Fruit fly (Drosophila melanogaster): ENCODE results near the gene PTPMT1.

PTPMT1 gene

DNA sequence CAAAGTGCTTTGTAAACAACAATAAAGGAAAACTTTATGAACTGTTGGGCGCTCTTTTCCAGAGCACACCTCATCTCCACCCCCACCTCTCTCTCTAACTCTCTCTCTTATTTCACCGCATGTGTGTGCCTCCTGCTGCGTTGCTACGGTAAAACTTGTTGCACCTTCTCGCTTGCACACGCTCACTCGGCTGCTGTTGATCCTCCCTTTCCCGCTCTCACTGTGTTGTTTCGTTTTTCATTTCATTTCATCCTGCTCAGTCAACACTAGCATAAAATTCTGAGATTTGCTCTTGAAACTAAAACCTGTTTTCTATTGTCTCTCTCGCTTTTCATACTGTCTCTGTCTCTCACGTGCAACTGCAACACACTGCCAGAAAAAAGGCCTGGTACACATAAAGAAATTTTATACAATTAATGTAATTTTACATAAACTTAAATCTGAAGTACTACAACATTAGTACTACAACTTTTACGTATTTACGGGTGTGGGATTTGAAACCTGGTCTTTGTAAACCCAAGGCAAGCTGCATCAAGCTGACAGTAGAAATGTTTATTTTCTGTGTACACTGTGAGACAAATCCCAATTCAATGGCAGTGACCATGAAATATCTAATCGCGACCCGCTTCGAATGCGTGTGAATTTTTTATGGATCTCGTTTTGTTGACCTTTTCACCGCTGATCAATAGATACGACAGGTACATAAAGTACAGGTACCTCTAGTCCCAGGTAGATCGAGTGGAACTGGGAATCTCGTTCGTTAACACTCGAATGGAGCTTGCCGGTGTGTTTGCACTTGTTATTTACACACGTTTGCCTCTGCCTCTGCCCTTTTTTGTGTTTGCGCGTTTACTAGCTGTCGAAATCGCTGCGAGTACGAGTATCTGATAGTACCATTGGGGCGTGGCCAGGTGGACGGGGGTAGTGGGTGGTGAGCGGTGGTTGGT lies 24.6 kb downstream of the PTPMT1 start:
- no peak for TF ChIP-seq CG9876 (GFP tag; optimal IDR thresholded peaks at IDR 0.05)
- peak; percentile 72 for TF ChIP-seq CG12155 (GFP tag; optimal IDR thresholded peaks at IDR 0.05)
- TF ChIP-seq amos (GFP tag; IDR thresholded peaks at IDR 0.05; ENCODE audit: partially characterized antibody): no peak
- TF ChIP-seq CG14710 (tag; optimal IDR thresholded peaks at IDR 0.05): peak; percentile 96
- TF ChIP-seq CG10462 (GFP tag; optimal IDR thresholded peaks at IDR 0.05): peak; percentile 84
- TF ChIP-seq slbo (GFP tag; IDR thresholded peaks at IDR 0.05): peak; percentile 33; the same call in 1 of the 2 replicates
- peak; percentile 97 for TF ChIP-seq CG8388 (GFP tag; optimal IDR thresholded peaks at IDR 0.05)
- TF ChIP-seq HmgZ (tag; optimal IDR thresholded peaks at IDR 0.05): peak; percentile 72
- peak; percentile 52 for TF ChIP-seq CG18011 (GFP tag; optimal IDR thresholded peaks at IDR 0.05)
- peak; percentile 58 for TF ChIP-seq vfl (GFP tag; optimal IDR thresholded peaks at IDR 0.05)
- peak; percentile 80 for TF ChIP-seq ind (GFP tag; optimal IDR thresholded peaks at IDR 0.05)
- TF ChIP-seq cg (GFP tag; optimal IDR thresholded peaks at IDR 0.05): peak; percentile 36
- peak; percentile 44 to 72 for TF ChIP-seq Trl (optimal IDR thresholded peaks at IDR 0.05)
- TF ChIP-seq Trl (GFP tag; optimal IDR thresholded peaks at IDR 0.05): peak; percentile 66
- peak; percentile 30; the same call in 1 of the 2 replicates for TF ChIP-seq CG4360 (GFP tag; IDR thresholded peaks at IDR 0.05)
- TF ChIP-seq E2f1 (GFP tag; IDR thresholded peaks at IDR 0.05): peak; percentile 78
- TF ChIP-seq Dad (GFP tag; optimal IDR thresholded peaks at IDR 0.05): peak; percentile 36
- TF ChIP-seq nmo (GFP tag; optimal IDR thresholded peaks at IDR 0.05): peak; percentile 95
- TF ChIP-seq mld (GFP tag; IDR thresholded peaks at IDR 0.05; ENCODE audit: partially characterized antibody): no peak
- TF ChIP-seq wor (GFP tag; IDR thresholded peaks at IDR 0.05): peak; percentile 73
- TF ChIP-seq Bdp1 (GFP tag; optimal IDR thresholded peaks at IDR 0.05): peak; percentile 72
- TF ChIP-seq Elba2 (GFP tag; optimal IDR thresholded peaks at IDR 0.05): peak; percentile 28
- TF ChIP-seq B-H2 (GFP tag; optimal IDR thresholded peaks at IDR 0.05): peak; percentile 52
- peak; percentile 84 for TF ChIP-seq Usf (GFP tag; optimal IDR thresholded peaks at IDR 0.05)
- peak; percentile 57; the same call in 1 of the 3 replicates for TF ChIP-seq jigr1 (GFP tag; IDR thresholded peaks at IDR 0.05)
- TF ChIP-seq D19B (GFP tag; optimal IDR thresholded peaks at IDR 0.05): peak; percentile 44
- peak; percentile 94 for TF ChIP-seq vvl (GFP tag; IDR thresholded peaks at IDR 0.05)
- peak; percentile 63 for TF ChIP-seq CG11247 (GFP tag; IDR thresholded peaks at IDR 0.05)
- peak in 1 of 2 experiments; percentile 80 for TF ChIP-seq Eip74EF (GFP tag; optimal IDR thresholded peaks at IDR 0.05)
- TF ChIP-seq trem (tag; optimal IDR thresholded peaks at IDR 0.05): peak; percentile 94
- peak; percentile 80 for TF ChIP-seq lmd (GFP tag; IDR thresholded peaks at IDR 0.05)
- TF ChIP-seq CG12071 (GFP tag; optimal IDR thresholded peaks at IDR 0.05): peak; percentile 87
- peak; percentile 73 for TF ChIP-seq cato (GFP tag; optimal IDR thresholded peaks at IDR 0.05; ENCODE audit: borderline replicate concordance)
- no peak for TF ChIP-seq Dp (GFP tag; optimal IDR thresholded peaks at IDR 0.05)
- peak; percentile 15 for TF ChIP-seq CG3995 (GFP tag; optimal IDR thresholded peaks at IDR 0.05)
- peak in 1 of 2 experiments; percentile 77 for TF ChIP-seq eve (GFP tag; optimal IDR thresholded peaks at IDR 0.05)
- no peak for TF ChIP-seq knrl (GFP tag; IDR thresholded peaks at IDR 0.05; ENCODE audit: partially characterized antibody)
- peak; percentile 98 for TF ChIP-seq mirr (GFP tag; optimal IDR thresholded peaks at IDR 0.05)
- TF ChIP-seq CG43689 (GFP tag; IDR thresholded peaks at IDR 0.05): peak; percentile 65
- TF ChIP-seq crp (GFP tag; optimal IDR thresholded peaks at IDR 0.05): peak in 1 of 2 experiments; percentile 51
- TF ChIP-seq CG4424 (GFP tag; optimal IDR thresholded peaks at IDR 0.05): peak; percentile 92
- peak; percentile 86 for TF ChIP-seq NC2β (GFP tag; optimal IDR thresholded peaks at IDR 0.05)
- TF ChIP-seq Ravus (GFP tag; IDR thresholded peaks at IDR 0.05): no peak; the same call in 1 of the 2 replicates
- TF ChIP-seq CG32772 (GFP tag; IDR thresholded peaks at IDR 0.05): peak; percentile 86
- peak; percentile 93 for TF ChIP-seq unpg (GFP tag; optimal IDR thresholded peaks at IDR 0.05)
- peak; percentile 49 for TF ChIP-seq CTCF (GFP tag; optimal IDR thresholded peaks at IDR 0.05)
- TF ChIP-seq ro (GFP tag; IDR thresholded peaks at IDR 0.05): peak; percentile 47; the same call in 1 of the 2 replicates
- TF ChIP-seq CG7839 (tag; optimal IDR thresholded peaks at IDR 0.05): peak; percentile 91
